Fruit fly (Drosophila melanogaster): ENCODE data around the gene NO66.

NO66 gene

dm6 chrX:4323911-4324368 is 4.7 kb downstream of the NO66 start (continued):
- TF ChIP-seq Jarid2 (GFP tag; optimal IDR thresholded peaks at IDR 0.05): peak; percentile 16
- TF ChIP-seq Gsc (GFP tag; IDR thresholded peaks at IDR 0.05): no peak
- no peak for TF ChIP-seq oc (tag; optimal IDR thresholded peaks at IDR 0.05)
- peak; percentile 41 for TF ChIP-seq jumu (GFP tag; optimal IDR thresholded peaks at IDR 0.05)
- TF ChIP-seq ranshi (GFP tag; IDR thresholded peaks at IDR 0.05): peak; percentile 41; the same call in 1 of the 2 replicates
- peak; percentile 70 for TF ChIP-seq zfh2 (GFP tag; optimal IDR thresholded peaks at IDR 0.05)
- no peak for TF ChIP-seq dan (GFP tag; IDR thresholded peaks at IDR 0.05)
- TF ChIP-seq CG42726 (GFP tag; IDR thresholded peaks at IDR 0.05; ENCODE audit: partially characterized antibody): no peak
- no peak for TF ChIP-seq CG4404 (GFP tag; IDR thresholded peaks at IDR 0.05)
- peak; percentile 61 for TF ChIP-seq CG17359 (tag; optimal IDR thresholded peaks at IDR 0.05)
- TF ChIP-seq CG15073 (GFP tag; optimal IDR thresholded peaks at IDR 0.05): no peak
- no peak for TF ChIP-seq CG11398 (GFP tag; optimal IDR thresholded peaks at IDR 0.05)
- no peak for TF ChIP-seq br (optimal IDR thresholded peaks at IDR 0.05)
- TF ChIP-seq CG15696 (tag; optimal IDR thresholded peaks at IDR 0.05): no peak
- TF ChIP-seq btn (GFP tag; optimal IDR thresholded peaks at IDR 0.05): no peak
- no peak for TF ChIP-seq CG13287 (GFP tag; IDR thresholded peaks at IDR 0.05; ENCODE audit: partially characterized antibody)
- TF ChIP-seq run (tag; optimal IDR thresholded peaks at IDR 0.05): no peak
- no peak for TF ChIP-seq CG15479 (GFP tag; optimal IDR thresholded peaks at IDR 0.05)
- no peak for TF ChIP-seq Oaz (GFP tag; IDR thresholded peaks at IDR 0.05)
- peak; percentile 78 for TF ChIP-seq grau (tag; optimal IDR thresholded peaks at IDR 0.05)
- peak; percentile 21 for TF ChIP-seq CG1603 (tag; optimal IDR thresholded peaks at IDR 0.05)
- TF ChIP-seq dmrt11E (tag; optimal IDR thresholded peaks at IDR 0.05): peak; percentile 3
- TF ChIP-seq CG18476 (GFP tag; optimal IDR thresholded peaks at IDR 0.05): peak; percentile 33
- TF ChIP-seq cwo (GFP tag; optimal IDR thresholded peaks at IDR 0.05): peak; percentile 65
- no peak for TF ChIP-seq z (GFP tag; IDR thresholded peaks at IDR 0.05)
- TF ChIP-seq gsb (GFP tag; IDR thresholded peaks at IDR 0.05): peak; percentile 38; the same call in 1 of the 2 replicates
- no peak for TF ChIP-seq insv (GFP tag; optimal IDR thresholded peaks at IDR 0.05)
- peak; percentile 95 for TF ChIP-seq Adf1 (GFP tag; IDR thresholded peaks at IDR 0.05)
- peak; percentile 49 to 62 for TF ChIP-seq dpn (GFP tag; optimal IDR thresholded peaks at IDR 0.05)
- peak; percentile 40 for TF ChIP-seq CG1233 (GFP tag; optimal IDR thresholded peaks at IDR 0.05)
- TF ChIP-seq CG9797 (GFP tag; optimal IDR thresholded peaks at IDR 0.05): no peak
- TF ChIP-seq Dref (GFP tag; IDR thresholded peaks at IDR 0.05): no peak
- peak; percentile 15 for TF ChIP-seq sd (tag; optimal IDR thresholded peaks at IDR 0.05)
- TF ChIP-seq NK7.1 (GFP tag; optimal IDR thresholded peaks at IDR 0.05): no peak
- TF ChIP-seq shn (GFP tag; optimal IDR thresholded peaks at IDR 0.05): peak; percentile 7
- no peak for TF ChIP-seq Sin3A (optimal IDR thresholded peaks at IDR 0.05)
- TF ChIP-seq B-H2 (GFP tag; optimal IDR thresholded peaks at IDR 0.05): peak; percentile 34
- TF ChIP-seq Fer2 (tag; optimal IDR thresholded peaks at IDR 0.05): no peak
- peak; percentile 63 for TF ChIP-seq mam (GFP tag; optimal IDR thresholded peaks at IDR 0.05)
- TF ChIP-seq CG7928 (GFP tag; optimal IDR thresholded peaks at IDR 0.05): no peak
- no peak for TF ChIP-seq jing (GFP tag; optimal IDR thresholded peaks at IDR 0.05)
- no peak for TF ChIP-seq zen2 (GFP tag; IDR thresholded peaks at IDR 0.05; ENCODE audit: partially characterized antibody)
- TF ChIP-seq NC2α (GFP tag; optimal IDR thresholded peaks at IDR 0.05): no peak
- TF ChIP-seq CG30020 (tag; optimal IDR thresholded peaks at IDR 0.05): no peak
- no peak for TF ChIP-seq HLHmδ (GFP tag; optimal IDR thresholded peaks at IDR 0.05)
- peak; percentile 37 for TF ChIP-seq CG10979 (tag; optimal IDR thresholded peaks at IDR 0.05)
- TF ChIP-seq hkb (optimal IDR thresholded peaks at IDR 0.05): no peak
- TF ChIP-seq hkb (GFP tag; IDR thresholded peaks at IDR 0.05): peak; percentile 43
- TF ChIP-seq CG5953 (GFP tag; IDR thresholded peaks at IDR 0.05): no peak
- TF ChIP-seq CG31441 (GFP tag; IDR thresholded peaks at IDR 0.05): peak; percentile 60; the same call in 1 of the 2 replicates
- no peak for TF ChIP-seq prd (optimal IDR thresholded peaks at IDR 0.05)
- peak; percentile 45; the same call in 2 of the 3 replicates for TF ChIP-seq prd (GFP tag; IDR thresholded peaks at IDR 0.05)
- TF ChIP-seq Hr39 (optimal IDR thresholded peaks at IDR 0.05): no peak

All from whole organism, embryonic.